Worm (Caenorhabditis elegans): ENCODE data around the gene asp-6.

asp-6 gene

ce11 chrV:8235331-8235730 lies 33.4 kb downstream of the asp-6 start (continued):
- TF ChIP-seq him-1 (tag; optimal IDR thresholded peaks at IDR 0.05) (peak; percentile 76), rpc-1 (optimal IDR thresholded peaks at IDR 0.05) (peak; percentile 67), rpc-1 (tag; optimal IDR thresholded peaks at IDR 0.05) (peak; percentile 74), atf-7 (tag; optimal IDR thresholded peaks at IDR 0.05) (no peak), lsl-1 (GFP tag; optimal IDR thresholded peaks at IDR 0.05) (peak; percentile 26), athp-1 (tag; optimal IDR thresholded peaks at IDR 0.05) (no peak), ztf-18 (tag; optimal IDR thresholded peaks at IDR 0.05) (peak; percentile 43), T07F8.4 (tag; optimal IDR thresholded peaks at IDR 0.05) (peak; percentile 10), tbp1 (GFP tag; optimal IDR thresholded peaks at IDR 0.05) (peak; percentile 87), nfyb-1 (GFP tag; IDR thresholded peaks at IDR 0.05) (peak; percentile 72; the same call in 1 of the 2 replicates), F52B5.7 (tag; optimal IDR thresholded peaks at IDR 0.05) (peak; percentile 13)

- no peak for TF ChIP-seq cebp-1 (GFP tag; IDR thresholded peaks at IDR 0.05)
- TF ChIP-seq cebp-1 (tag; optimal IDR thresholded peaks at IDR 0.05), result no peak
- TF ChIP-seq F23B12.7 (tag; optimal IDR thresholded peaks at IDR 0.05; ENCODE audit: insufficient read depth), result no peak
- TF ChIP-seq bed-1 (GFP tag; IDR thresholded peaks at IDR 0.05), result no peak
- no peak for TF ChIP-seq atf-7 (tag; optimal IDR thresholded peaks at IDR 0.05)
- TF ChIP-seq rpc-1 (optimal IDR thresholded peaks at IDR 0.05), result peak; percentile 59
- TF ChIP-seq rpc-1 (tag; optimal IDR thresholded peaks at IDR 0.05), result peak; percentile 79
- TF ChIP-seq mcd-1 (GFP tag; IDR thresholded peaks at IDR 0.05), result 0 out of 2 replicates have a peak, but pooled peaks have one; percentile 25
- TF ChIP-seq nfyb-1 (GFP tag; IDR thresholded peaks at IDR 0.05), result no peak
- no peak for TF ChIP-seq nhr-179 (tag; optimal IDR thresholded peaks at IDR 0.05)
- TF ChIP-seq ets-4 (GFP tag; optimal IDR thresholded peaks at IDR 0.05), result no peak
- no peak for TF ChIP-seq nhr-80 (tag; optimal IDR thresholded peaks at IDR 0.05)
- TF ChIP-seq tlf-1 (GFP tag; optimal IDR thresholded peaks at IDR 0.05), result no peak
- TF ChIP-seq T26A5.8 (tag; optimal IDR thresholded peaks at IDR 0.05), result no peak
- no peak for TF ChIP-seq ceh-79 (tag; optimal IDR thresholded peaks at IDR 0.05)
- TF ChIP-seq dpff-1 (tag; optimal IDR thresholded peaks at IDR 0.05), result no peak
- TF ChIP-seq nfya-2 (GFP tag; IDR thresholded peaks at IDR 0.05), result no peak
- peak; percentile 69 for TF ChIP-seq B0261.1 (tag; optimal IDR thresholded peaks at IDR 0.05)
- no peak for TF ChIP-seq rcor-1 (GFP tag; IDR thresholded peaks at IDR 0.05)
- peak; percentile 33 for TF ChIP-seq zim-3 (tag; optimal IDR thresholded peaks at IDR 0.05)
- no peak for TF ChIP-seq F52B5.7 (tag; optimal IDR thresholded peaks at IDR 0.05)
- peak; percentile 56 for TF ChIP-seq die-1 (tag; optimal IDR thresholded peaks at IDR 0.05)
- 0 out of 2 replicates have a peak, but pooled peaks have one; percentile 46 for TF ChIP-seq ztf-25 (GFP tag; IDR thresholded peaks at IDR 0.05)
- peak; percentile 41 for TF ChIP-seq snpc-4 (GFP tag; optimal IDR thresholded peaks at IDR 0.05)
- TF ChIP-seq snpc-4 (tag; optimal IDR thresholded peaks at IDR 0.05), result peak; percentile 68 to 92 (median 80)
- TF ChIP-seq hmg-1.2 (GFP tag; IDR thresholded peaks at IDR 0.05), result peak; percentile 50; the same call in 1 of the 2 replicates
- peak; percentile 26 for TF ChIP-seq ztf-18 (tag; optimal IDR thresholded peaks at IDR 0.05)
- TF ChIP-seq mes-4 (tag; optimal IDR thresholded peaks at IDR 0.05), result peak; percentile 23
- TF ChIP-seq Y56A3A.18 (GFP tag; IDR thresholded peaks at IDR 0.05), result no peak
- TF ChIP-seq attf-6 (GFP tag; IDR thresholded peaks at IDR 0.05), result peak; percentile 59; the same call in 1 of the 2 replicates
- TF ChIP-seq ceh-100 (GFP tag; IDR thresholded peaks at IDR 0.05), result peak; percentile 12; the same call in 1 of the 2 replicates
- TF ChIP-seq pbrm-1 (GFP tag; IDR thresholded peaks at IDR 0.05), result peak; percentile 77
- peak; percentile 74 for TF ChIP-seq lin-26 (GFP tag; IDR thresholded peaks at IDR 0.05)
- peak; percentile 65 for TF ChIP-seq nhr-90 (tag; optimal IDR thresholded peaks at IDR 0.05)
- TF ChIP-seq Y79H2A.3 (GFP tag; conservative IDR thresholded peaks at IDR 0.05), result no peak
- TF ChIP-seq attf-5 (GFP tag; optimal IDR thresholded peaks at IDR 0.05), result no peak
- TF ChIP-seq attf-3 (GFP tag; conservative IDR thresholded peaks at IDR 0.05), result no peak
- no peak for TF ChIP-seq F37B4.10 (GFP tag; IDR thresholded peaks at IDR 0.05)
- peak; percentile 91 for TF ChIP-seq tbp1 (GFP tag; optimal IDR thresholded peaks at IDR 0.05)
- 0 out of 2 replicates have a peak, but pooled peaks have one; percentile 41 for TF ChIP-seq ceh-40 (GFP tag; IDR thresholded peaks at IDR 0.05)
- no peak for TF ChIP-seq gei-17 (GFP tag; optimal IDR thresholded peaks at IDR 0.05)
- TF ChIP-seq ZK185.1 (tag; optimal IDR thresholded peaks at IDR 0.05; ENCODE audit: poor library complexity, severe bottlenecking), result peak; percentile 65
- TF ChIP-seq him-1 (tag; optimal IDR thresholded peaks at IDR 0.05), result peak; percentile 78
- TF ChIP-seq unc-62 (GFP tag; optimal IDR thresholded peaks at IDR 0.05), result no peak
Observed at ce11 chrV:8230056-8230455, 38.7 kb downstream of the asp-6 start.

Data from whole organism, young adult.